Worm (Caenorhabditis elegans): ENCODE results near the gene ZK370.6.

ce11 chrIII:8771162-8771561 lies 27.5 kb upstream of the ZK370.6 start, which contains the start of gene K02D10.2:
- no peak for TF ChIP-seq alr-1 (tag; optimal IDR thresholded peaks at IDR 0.05)
- TF ChIP-seq nhr-6 (tag; optimal IDR thresholded peaks at IDR 0.05), result no peak
- TF ChIP-seq lin-11 (tag; optimal IDR thresholded peaks at IDR 0.05), result no peak
- TF ChIP-seq lsy-2 (tag; optimal IDR thresholded peaks at IDR 0.05), result no peak
- no peak for TF ChIP-seq snpc-4 (tag; optimal IDR thresholded peaks at IDR 0.05)
- TF ChIP-seq unc-62 (GFP tag; optimal IDR thresholded peaks at IDR 0.05), result no peak
- TF ChIP-seq nhr-25 (tag; optimal IDR thresholded peaks at IDR 0.05), result no peak
- no peak for TF ChIP-seq nhr-77 (tag; optimal IDR thresholded peaks at IDR 0.05)
- no peak for TF ChIP-seq nhr-129 (tag; optimal IDR thresholded peaks at IDR 0.05)
- no peak for TF ChIP-seq lin-13 (GFP tag; optimal IDR thresholded peaks at IDR 0.05)
- no peak for TF ChIP-seq egl-27 (tag; optimal IDR thresholded peaks at IDR 0.05)
